Fruit fly (Drosophila melanogaster) Kc167 (cell line): ENCODE results near the gene Nil.

Experiments used
- Myc ChIP-seq: fragments of >200 bp; optimal IDR thresholded peaks from 2 replicates; lab custom pipeline; 2017; ENCODE audit warnings: missing external identifiers
- Sin3A ChIP-seq: fragments of >200 bp; optimal IDR thresholded peaks from 2 replicates; lab custom pipeline; 2018; ENCODE audit warnings: missing external identifiers
- insv ChIP-seq: fragments of >200 bp; optimal IDR thresholded peaks from 3 replicates; lab custom pipeline; 2018; ENCODE audit warnings: missing external identifiers
- psq ChIP-seq: fragments of >200 bp; optimal IDR thresholded peaks from 2 replicates; lab custom pipeline; 2017; ENCODE audit warnings: missing external identifiers
- ttk ChIP-seq: sonication (Bioruptor generic); optimal IDR thresholded peaks from 2 replicates; lab custom pipeline; 2017; ENCODE audit warnings: missing external identifiers

DNA sequence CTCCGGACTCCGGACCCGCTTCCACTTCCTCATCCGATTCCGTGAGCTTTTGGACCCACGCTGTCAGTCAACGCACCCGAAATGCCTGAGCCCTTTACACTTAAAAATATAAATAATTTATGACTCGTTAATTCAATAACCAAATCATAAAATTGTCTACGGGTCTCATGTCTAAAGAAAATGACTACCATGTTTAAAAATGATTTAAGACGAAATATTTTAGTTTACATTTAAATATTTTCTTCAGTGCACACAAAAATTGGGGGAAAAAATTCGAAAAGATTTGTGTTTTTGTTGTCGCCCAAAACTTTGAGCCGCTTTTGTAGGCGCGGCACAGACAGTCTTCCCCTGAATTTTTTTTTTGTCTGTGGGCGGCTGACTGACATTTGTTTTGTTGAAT, 12.0 kb downstream of the Nil start:
- TF ChIP-seq psq (lab: Kevin White, UChicago) (no peak), insv (lab: Kevin White, UChicago) (no peak), Sin3A (lab: Kevin White, UChicago) (no peak), ttk (no peak), Myc (lab: Kevin White, UChicago) (no peak)
